Worm (Caenorhabditis elegans) whole organism, L1 larva: ENCODE results near the gene C53D6.8.

Experiments
- ama-1 ChIP-seq: fragments of 150-350 bp; optimal IDR thresholded peaks from 2 replicates; lab custom pipeline; 2014
- ets-5 ChIP-seq: fragments of 200-800 bp; sonication (Bioruptor generic); IDR thresholded peaks from 2 replicates; pipeline ENCODE4 v1.3.6; 2022; ENCODE audit warnings: missing genetic modification characterization, missing compliant biosample characterization
- fkh-10 ChIP-seq: sonication (generic microtip); optimal IDR thresholded peaks from 2 replicates; lab custom pipeline; 2017; ENCODE audit warnings: missing biosample characterization, missing genetic modification reagents, missing genetic modification characterization
- sptf-1 ChIP-seq: fragments of 150-350 bp; optimal IDR thresholded peaks from 2 replicates; lab custom pipeline; 2014; ENCODE audit warnings: missing biosample characterization, missing genetic modification characterization

ce11 chrIV:8975331-8975625 is 27.3 kb downstream of the C53D6.8 start, which contains the start of gene pdzd-8:
- TF ChIP-seq ets-5 (GFP tag; lab: Robert Waterston, UW) (no peak), ama-1 (lab: Kevin White, UChicago) (no peak), fkh-10 (GFP tag; lab: Kevin White, UChicago) (no peak), sptf-1 (tag; lab: Kevin White, UChicago) (no peak)
